Worm (Caenorhabditis elegans) whole organism, L4 larva: ENCODE data around the gene flad-1.

Experiments
- T26A8.4 ChIP-seq: fragments of 200-800 bp; sonication (Bioruptor generic); IDR thresholded peaks from 2 replicates; pipeline ENCODE4 v1.3.6; 2022; ENCODE audit warnings: missing genetic modification characterization, missing compliant biosample characterization
- ZK337.2 ChIP-seq: fragments of 200-800 bp; sonication (Bioruptor generic); IDR thresholded peaks from 2 replicates; pipeline ENCODE4 v1.3.6; 2022; ENCODE audit warnings: missing genetic modification reagents, missing genetic modification characterization, missing compliant biosample characterization
- aly-2 ChIP-seq: sonication (generic microtip); optimal IDR thresholded peaks from 2 replicates; lab custom pipeline; 2018; ENCODE audit warnings: missing biosample characterization, missing genetic modification characterization
- egl-43 ChIP-seq: fragments of 200-800 bp; sonication (Bioruptor generic); IDR thresholded peaks from 2 replicates; pipeline ENCODE4 v1.3.6; 2022; ENCODE audit warnings: missing genetic modification reagents, missing genetic modification characterization, missing compliant biosample characterization
- fkh-10 ChIP-seq: fragments of 150-350 bp; optimal IDR thresholded peaks from 2 replicates; lab custom pipeline; 2014; ENCODE audit warnings: missing biosample characterization, missing genetic modification reagents, missing genetic modification characterization
- lin-13 ChIP-seq: fragments of 150-350 bp; optimal IDR thresholded peaks from 2 replicates; lab custom pipeline; 2014; ENCODE audit warnings: missing biosample characterization, missing genetic modification reagents, missing genetic modification characterization
- lin-15B ChIP-seq: fragments of 150-350 bp; sonication (generic microtip); optimal IDR thresholded peaks from 3 replicates; lab custom pipeline; 2014; ENCODE audit warnings: missing biosample characterization, missing genetic modification characterization
- nhr-111 ChIP-seq: fragments of 200-800 bp; sonication (Bioruptor generic); optimal IDR thresholded peaks from 2 replicates; lab custom pipeline; 2018; ENCODE audit warnings: mild to moderate bottlenecking, missing genetic modification characterization, missing compliant biosample characterization
- nhr-25 ChIP-seq: sonication (generic microtip); optimal IDR thresholded peaks from 2 replicates; lab custom pipeline; 2017; ENCODE audit warnings: missing genetic modification characterization, mild to moderate bottlenecking, missing compliant biosample characterization, antibody characterized with exemption, moderate library complexity, borderline replicate concordance; ENCODE audit not compliant: insufficient read depth
- nhr-76 ChIP-seq: fragments of 150-350 bp; optimal IDR thresholded peaks from 2 replicates; lab custom pipeline; 2014; ENCODE audit warnings: missing biosample characterization, missing genetic modification characterization
- pha-4 ChIP-seq, 2 experiments: fragments of 150-350 bp in 1 of 2; fragments of 200-800 bp in 1 of 2; sonication (Bioruptor generic) in 1 of 2; IDR thresholded peaks in 1 of 2; optimal IDR thresholded peaks in 1 of 2; 2 replicates each; pipeline versions ENCODE4 v1.3.6 to Lab custom; 2014 to 2022; ENCODE audit warnings: missing genetic modification characterization in 2 of 2, missing genetic modification reagents in 2 of 2, missing biosample characterization in 1 of 2, missing compliant biosample characterization in 1 of 2
- snpc-4 ChIP-seq: fragments of 150-350 bp; optimal IDR thresholded peaks from 2 replicates; lab custom pipeline; 2014; ENCODE audit warnings: missing biosample characterization, missing genetic modification characterization

ce11 chrII:9990812-9991211, 46.9 kb downstream of the flad-1 start, which contains the start of gene lec-3:
- TF ChIP-seq pha-4 (GFP tag; IDR thresholded peaks at IDR 0.05; lab: Robert Waterston, UW) (no peak), pha-4 (tag; optimal IDR thresholded peaks at IDR 0.05; lab: Kevin White, UChicago) (no peak), nhr-25 (tag; lab: Kevin White, UChicago) (no peak), ZK337.2 (no peak), nhr-76 (no peak), snpc-4 (tag; lab: Kevin White, UChicago) (no peak), aly-2 (tag; lab: Kevin White, UChicago) (no peak), T26A8.4 (GFP tag; lab: Robert Waterston, UW) (no peak), nhr-111 (GFP tag; lab: Kevin White, UChicago) (no peak), lin-15B (tag; lab: Kevin White, UChicago) (no peak), fkh-10 (GFP tag; lab: Kevin White, UChicago) (no peak), lin-13 (GFP tag; lab: Kevin White, UChicago) (no peak), egl-43 (GFP tag; lab: Robert Waterston, UW) (no peak)
